Worm (Caenorhabditis elegans): Measurements from ENCODE around the gene F35H12.6.

F35H12.6 gene

ce11 chrX:876935-877334, 36.2 kb upstream of the F35H12.6 start, which contains the start of gene ZC13.1 (continued):
- TF ChIP-seq pros-1 (tag; optimal IDR thresholded peaks at IDR 0.05) = peak; percentile 62
- no peak for TF ChIP-seq eyg-1 (tag; optimal IDR thresholded peaks at IDR 0.05)
- no peak for TF ChIP-seq fkh-6 (tag; optimal IDR thresholded peaks at IDR 0.05)
- TF ChIP-seq unc-3 (GFP tag; conservative IDR thresholded peaks at IDR 0.05) = no peak
- TF ChIP-seq unc-3 (tag; optimal IDR thresholded peaks at IDR 0.05) = no peak
- peak; percentile 6 for TF ChIP-seq C08G9.2 (tag; optimal IDR thresholded peaks at IDR 0.05)
- TF ChIP-seq ttx-3 (tag; optimal IDR thresholded peaks at IDR 0.05) = no peak
- TF ChIP-seq hlh-30 (tag; optimal IDR thresholded peaks at IDR 0.05; ENCODE audit: insufficient read depth) = peak; percentile 2
- no peak for TF ChIP-seq ceh-6 (GFP tag; optimal IDR thresholded peaks at IDR 0.05)
- no peak for TF ChIP-seq sox-4 (tag; optimal IDR thresholded peaks at IDR 0.05)
- TF ChIP-seq ceh-24 (tag; optimal IDR thresholded peaks at IDR 0.05) = no peak
- TF ChIP-seq pag-3 (tag; optimal IDR thresholded peaks at IDR 0.05; ENCODE audit: borderline replicate concordance) = no peak
- no peak for TF ChIP-seq K09A11.1 (tag; optimal IDR thresholded peaks at IDR 0.05; ENCODE audit: insufficient read depth)
- no peak for TF ChIP-seq ceh-9 (tag; optimal IDR thresholded peaks at IDR 0.05)
- TF ChIP-seq nhr-11 (tag; optimal IDR thresholded peaks at IDR 0.05) = no peak
- no peak for TF ChIP-seq pha-4 (tag; optimal IDR thresholded peaks at IDR 0.05)
- TF ChIP-seq elt-4 (tag; optimal IDR thresholded peaks at IDR 0.05) = no peak
- TF ChIP-seq lin-11 (tag; optimal IDR thresholded peaks at IDR 0.05) = no peak
- TF ChIP-seq pha-2 (tag; optimal IDR thresholded peaks at IDR 0.05) = no peak
- TF ChIP-seq T23F11.4 (GFP tag; optimal IDR thresholded peaks at IDR 0.05) = no peak
- no peak for TF ChIP-seq ama-1 (optimal IDR thresholded peaks at IDR 0.05)
- TF ChIP-seq pat-9 (tag; optimal IDR thresholded peaks at IDR 0.05) = no peak
- TF ChIP-seq hlh-13 (GFP tag; optimal IDR thresholded peaks at IDR 0.05) = no peak
- TF ChIP-seq fkh-10 (GFP tag; optimal IDR thresholded peaks at IDR 0.05) = no peak
- TF ChIP-seq Y22D7AL.16 (tag; optimal IDR thresholded peaks at IDR 0.05) = no peak
- no peak for TF ChIP-seq pqm-1 (tag; optimal IDR thresholded peaks at IDR 0.05)

- TF ChIP-seq pax-1 (tag; optimal IDR thresholded peaks at IDR 0.05) = no peak
- TF ChIP-seq ceh-9 (tag; optimal IDR thresholded peaks at IDR 0.05) = no peak
- no peak for TF ChIP-seq dve-1 (tag; optimal IDR thresholded peaks at IDR 0.05)
- no peak for TF ChIP-seq pqm-1 (tag; optimal IDR thresholded peaks at IDR 0.05)
- TF ChIP-seq ceh-6 (GFP tag; optimal IDR thresholded peaks at IDR 0.05) = no peak
- TF ChIP-seq ref-2 (tag; optimal IDR thresholded peaks at IDR 0.05) = no peak
- no peak for TF ChIP-seq ceh-24 (tag; optimal IDR thresholded peaks at IDR 0.05)
- no peak for TF ChIP-seq tbx-7 (tag; optimal IDR thresholded peaks at IDR 0.05)
- no peak for TF ChIP-seq dmd-4 (tag; optimal IDR thresholded peaks at IDR 0.05; ENCODE audit: borderline replicate concordance)
- TF ChIP-seq pha-4 (tag; optimal IDR thresholded peaks at IDR 0.05) = no peak
- TF ChIP-seq ceh-30 (tag; optimal IDR thresholded peaks at IDR 0.05) = no peak
- no peak for TF ChIP-seq nhr-232 (tag; optimal IDR thresholded peaks at IDR 0.05)
- TF ChIP-seq T23F11.4 (GFP tag; optimal IDR thresholded peaks at IDR 0.05) = no peak
- no peak for TF ChIP-seq unc-42 (tag; optimal IDR thresholded peaks at IDR 0.05)
- no peak for TF ChIP-seq nhr-11 (tag; optimal IDR thresholded peaks at IDR 0.05)
- TF ChIP-seq gmeb-2 (tag; optimal IDR thresholded peaks at IDR 0.05) = no peak
Observed at ce11 chrX:880367-880766, 32.7 kb upstream of the F35H12.6 start, which contains the start of gene ZC13.2. TSS of gene ZC13.2 (plus strand) at chrX:880667.

ce11 chrX:888294-888693, 24.8 kb upstream of the F35H12.6 start, which contains the start of gene mam-1:
TSS of gene mam-1 (minus strand) at chrX:888394.
- TF ChIP-seq ahr-1 (tag; optimal IDR thresholded peaks at IDR 0.05) (no peak), eyg-1 (tag; optimal IDR thresholded peaks at IDR 0.05) (no peak), K09A11.1 (tag; optimal IDR thresholded peaks at IDR 0.05; ENCODE audit: insufficient read depth) (no peak), zip-5 (tag; optimal IDR thresholded peaks at IDR 0.05) (no peak), pros-1 (tag; optimal IDR thresholded peaks at IDR 0.05) (no peak)

- TF ChIP-seq K09A11.1 (tag; optimal IDR thresholded peaks at IDR 0.05; ENCODE audit: insufficient read depth) (no peak), ceh-2 (tag; optimal IDR thresholded peaks at IDR 0.05) (no peak), rnt-1 (tag; optimal IDR thresholded peaks at IDR 0.05) (no peak), ceh-19 (GFP tag; optimal IDR thresholded peaks at IDR 0.05) (no peak), hlh-15 (tag; optimal IDR thresholded peaks at IDR 0.05) (no peak), pha-2 (tag; optimal IDR thresholded peaks at IDR 0.05) (no peak), ceh-18 (tag; optimal IDR thresholded peaks at IDR 0.05) (no peak), T23F11.4 (GFP tag; optimal IDR thresholded peaks at IDR 0.05) (no peak), ahr-1 (tag; optimal IDR thresholded peaks at IDR 0.05) (no peak), ref-2 (tag; optimal IDR thresholded peaks at IDR 0.05) (no peak), ceh-6 (GFP tag; optimal IDR thresholded peaks at IDR 0.05) (no peak), hlh-30 (tag; optimal IDR thresholded peaks at IDR 0.05; ENCODE audit: insufficient read depth) (no peak), ama-1 (optimal IDR thresholded peaks at IDR 0.05) (no peak), pros-1 (tag; optimal IDR thresholded peaks at IDR 0.05) (no peak), unc-86 (tag; optimal IDR thresholded peaks at IDR 0.05) (no peak), nhr-11 (tag; optimal IDR thresholded peaks at IDR 0.05) (no peak), pag-3 (tag; optimal IDR thresholded peaks at IDR 0.05; ENCODE audit: borderline replicate concordance) (no peak)
Observed at ce11 chrX:897948-898347, 15.1 kb upstream of the F35H12.6 start, which contains the start of gene mab-7. TSS of gene mab-7 (minus strand) at chrX:898048.
